Worm (Caenorhabditis elegans): ENCODE data around the gene K08C7.6.
A peak's percentile ranks its signal among the peaks of the same experiment; 100 is the strongest.

Gene K08C7.6

ce11 chrIV:10685758-10686157 is at the start of gene K08C7.6, which contains the start of gene R102.1:
TSS of gene K08C7.6 (minus strand) at chrIV:10685858.
TSS of gene R102.1 (plus strand) at chrIV:10686048.
- TF ChIP-seq lsy-12 (tag; optimal IDR thresholded peaks at IDR 0.05) (no peak), nhr-237 (tag; optimal IDR thresholded peaks at IDR 0.05) (no peak), nhr-28 (tag; optimal IDR thresholded peaks at IDR 0.05) (no peak), lin-39 (tag; optimal IDR thresholded peaks at IDR 0.05) (no peak), ZK546.5 (tag; optimal IDR thresholded peaks at IDR 0.05) (no peak), pqm-1 (tag; optimal IDR thresholded peaks at IDR 0.05) (no peak), eor-1 (tag; optimal IDR thresholded peaks at IDR 0.05) (no peak), snpc-4 (tag; optimal IDR thresholded peaks at IDR 0.05) (no peak), elt-1 (tag; optimal IDR thresholded peaks at IDR 0.05) (no peak), nhr-12 (tag; optimal IDR thresholded peaks at IDR 0.05) (no peak), elt-2 (tag; optimal IDR thresholded peaks at IDR 0.05) (no peak), hmg-11 (tag; optimal IDR thresholded peaks at IDR 0.05) (no peak), tbx-2 (tag; optimal IDR thresholded peaks at IDR 0.05) (no peak)

ce11 chrIV:10734527-10735436 is 49.1 kb upstream of the K08C7.6 start, which contains the start of the genes orc-5 and cyb-1:
TSS of gene orc-5 (minus strand) at chrIV:10734588.
TSS of gene cyb-1 (plus strand) at chrIV:10735216.
- TF ChIP-seq daf-12 (tag; optimal IDR thresholded peaks at IDR 0.05) (no peak), eor-1 (tag; optimal IDR thresholded peaks at IDR 0.05) (no peak), snpc-4 (tag; optimal IDR thresholded peaks at IDR 0.05) (peak; percentile 16), ceh-16 (tag; optimal IDR thresholded peaks at IDR 0.05) (no peak), elt-2 (tag; optimal IDR thresholded peaks at IDR 0.05) (peak; percentile 11), ceh-82 (tag; optimal IDR thresholded peaks at IDR 0.05) (no peak), nhr-76 (tag; optimal IDR thresholded peaks at IDR 0.05) (no peak), egl-5 (tag; optimal IDR thresholded peaks at IDR 0.05) (no peak), fkh-2 (tag; optimal IDR thresholded peaks at IDR 0.05) (no peak), unc-62 (GFP tag; optimal IDR thresholded peaks at IDR 0.05) (no peak), nhr-77 (tag; optimal IDR thresholded peaks at IDR 0.05) (no peak), nhr-237 (tag; optimal IDR thresholded peaks at IDR 0.05) (no peak), mdl-1 (tag; optimal IDR thresholded peaks at IDR 0.05) (no peak), nhr-67 (tag; optimal IDR thresholded peaks at IDR 0.05) (no peak), hmg-11 (tag; optimal IDR thresholded peaks at IDR 0.05) (peak; percentile 46), R02D3.7 (tag; optimal IDR thresholded peaks at IDR 0.05) (peak; percentile 20), nhr-25 (tag; optimal IDR thresholded peaks at IDR 0.05) (peak; percentile 69), pha-4 (tag; optimal IDR thresholded peaks at IDR 0.05) (peak; percentile 90), ceh-28 (tag; optimal IDR thresholded peaks at IDR 0.05) (no peak), lsy-12 (tag; optimal IDR thresholded peaks at IDR 0.05) (no peak), nhr-12 (tag; optimal IDR thresholded peaks at IDR 0.05) (no peak), lin-39 (tag; optimal IDR thresholded peaks at IDR 0.05) (peak; percentile 73), nhr-28 (tag; optimal IDR thresholded peaks at IDR 0.05) (no peak), lin-15B (tag; optimal IDR thresholded peaks at IDR 0.05) (peak; percentile 96), nhr-11 (tag; optimal IDR thresholded peaks at IDR 0.05) (no peak), skn-1 (tag; optimal IDR thresholded peaks at IDR 0.05) (peak; percentile 63), zag-1 (tag; optimal IDR thresholded peaks at IDR 0.05) (no peak), elt-3 (tag; optimal IDR thresholded peaks at IDR 0.05) (no peak), fos-1 (tag; optimal IDR thresholded peaks at IDR 0.05) (no peak), jun-1 (tag; optimal IDR thresholded peaks at IDR 0.05) (no peak), egl-27 (tag; optimal IDR thresholded peaks at IDR 0.05) (no peak), tbx-2 (tag; optimal IDR thresholded peaks at IDR 0.05) (no peak), ztf-4 (tag; optimal IDR thresholded peaks at IDR 0.05) (no peak), aly-2 (tag; optimal IDR thresholded peaks at IDR 0.05) (no peak), mml-1 (tag; optimal IDR thresholded peaks at IDR 0.05) (no peak), fkh-10 (GFP tag; optimal IDR thresholded peaks at IDR 0.05) (no peak), ZK546.5 (tag; optimal IDR thresholded peaks at IDR 0.05) (no peak), unc-39 (tag; optimal IDR thresholded peaks at IDR 0.05) (no peak), nfya-1 (tag; optimal IDR thresholded peaks at IDR 0.05; ENCODE audit: insufficient read depth) (peak; percentile 87), ama-1 (optimal IDR thresholded peaks at IDR 0.05) (no peak), nhr-43 (tag; optimal IDR thresholded peaks at IDR 0.05; ENCODE audit: poor library complexity, severe bottlenecking) (peak; percentile 42), pqm-1 (tag; optimal IDR thresholded peaks at IDR 0.05) (peak; percentile 2), elt-1 (tag; optimal IDR thresholded peaks at IDR 0.05) (no peak), ztf-11 (tag; optimal IDR thresholded peaks at IDR 0.05) (no peak), sea-2 (GFP tag; optimal IDR thresholded peaks at IDR 0.05) (no peak), ceh-9 (tag; optimal IDR thresholded peaks at IDR 0.05) (no peak), nhr-23 (tag; optimal IDR thresholded peaks at IDR 0.05) (peak; percentile 85)
